Fruit fly (Drosophila melanogaster) whole organism, embryonic: ENCODE results near the gene CG14995.

Experiments
- Ada2b ChIP-seq: fragments of 200-800 bp; sonication (Bioruptor generic); IDR thresholded peaks from 2 replicates; pipeline ENCODE4 v1.3.6; 2022; ENCODE audit warnings: missing biosample characterization, missing genetic modification characterization
- Atf6 ChIP-seq: fragments of 200-800 bp; sonication (Bioruptor generic); IDR thresholded peaks from 2 replicates; pipeline ENCODE4 v1.3.6; 2022; ENCODE audit warnings: missing biosample characterization, missing genetic modification characterization
- Bdp1 ChIP-seq: fragments of 200-800 bp; sonication (Bioruptor generic); optimal IDR thresholded peaks from 3 replicates; lab custom pipeline; 2016; ENCODE audit warnings: missing biosample characterization, missing genetic modification characterization
- CG10209 ChIP-seq: fragments of 200-800 bp; sonication (Bioruptor generic); optimal IDR thresholded peaks from 3 replicates; lab custom pipeline; 2017; ENCODE audit warnings: missing biosample characterization, mild to moderate bottlenecking, missing genetic modification characterization, missing genetic modification reagents
- CG10431 ChIP-seq: fragments of 200-800 bp; sonication (Bioruptor generic); optimal IDR thresholded peaks from 3 replicates; lab custom pipeline; 2018; ENCODE audit warnings: missing biosample characterization, mild to moderate bottlenecking, missing genetic modification characterization
- CG12299 ChIP-seq: fragments of 200-800 bp; sonication (Bioruptor generic); optimal IDR thresholded peaks from 2 replicates; lab custom pipeline; 2018; ENCODE audit warnings: missing biosample characterization, mild to moderate bottlenecking, missing genetic modification characterization
- CG14860 ChIP-seq: fragments of 200-800 bp; sonication (Bioruptor generic); IDR thresholded peaks from 3 replicates; pipeline ENCODE4 v1.3.6; 2022; ENCODE audit warnings: missing biosample characterization, missing genetic modification characterization; ENCODE audit not compliant: partially characterized antibody
- CG14965 ChIP-seq: fragments of 200-800 bp; sonication (Bioruptor generic); optimal IDR thresholded peaks from 2 replicates; lab custom pipeline; 2016; ENCODE audit warnings: missing biosample characterization, missing genetic modification characterization, borderline replicate concordance
- CG15011 ChIP-seq: fragments of 200-800 bp; sonication (Bioruptor generic); optimal IDR thresholded peaks from 3 replicates; lab custom pipeline; 2018; ENCODE audit warnings: missing biosample characterization, mild to moderate bottlenecking, missing genetic modification characterization
- CG17359 ChIP-seq: fragments of 200-800 bp; sonication (Bioruptor generic); optimal IDR thresholded peaks from 3 replicates; lab custom pipeline; 2018; ENCODE audit warnings: missing biosample characterization, mild to moderate bottlenecking, missing genetic modification characterization, moderate library complexity
- CG17361 ChIP-seq: fragments of 200-800 bp; sonication (Bioruptor generic); IDR thresholded peaks from 3 replicates; pipeline ENCODE4 v1.3.6; 2022; ENCODE audit warnings: missing biosample characterization, missing genetic modification characterization
- CG2116 ChIP-seq: fragments of 200-800 bp; sonication (Bioruptor generic); optimal IDR thresholded peaks from 3 replicates; lab custom pipeline; 2018; ENCODE audit warnings: missing biosample characterization, mild to moderate bottlenecking, missing genetic modification characterization
- CG2202 ChIP-seq: fragments of 200-800 bp; sonication (Bioruptor generic); optimal IDR thresholded peaks from 2 replicates; lab custom pipeline; 2018; ENCODE audit warnings: missing biosample characterization, mild to moderate bottlenecking, missing genetic modification characterization
- CG30403 ChIP-seq: fragments of 200-800 bp; sonication (Bioruptor generic); optimal IDR thresholded peaks from 3 replicates; lab custom pipeline; 2016; ENCODE audit warnings: missing biosample characterization, missing genetic modification characterization
- CG31388 ChIP-seq: fragments of 200-800 bp; sonication (Bioruptor generic); optimal IDR thresholded peaks from 2 replicates; lab custom pipeline; 2016; ENCODE audit warnings: missing biosample characterization, missing genetic modification characterization
- CG32772 ChIP-seq: fragments of 200-800 bp; sonication (Bioruptor generic); IDR thresholded peaks from 2 replicates; pipeline ENCODE4 v1.3.6; 2022; ENCODE audit warnings: missing biosample characterization, missing genetic modification characterization
- CG33557 ChIP-seq: fragments of 200-800 bp; sonication (Bioruptor generic); optimal IDR thresholded peaks from 2 replicates; lab custom pipeline; 2019; ENCODE audit warnings: missing biosample characterization, mild to moderate bottlenecking, missing genetic modification characterization, moderate library complexity
- CG3838 ChIP-seq: fragments of 200-800 bp; sonication (Bioruptor generic); optimal IDR thresholded peaks from 3 replicates; lab custom pipeline; 2016; ENCODE audit warnings: missing biosample characterization, missing genetic modification characterization
- CG4707 ChIP-seq: fragments of 200-800 bp; sonication (Bioruptor generic); optimal IDR thresholded peaks from 2 replicates; lab custom pipeline; 2018; ENCODE audit warnings: missing biosample characterization, mild to moderate bottlenecking, missing genetic modification characterization, moderate library complexity
- CG5180 ChIP-seq: fragments of 200-800 bp; sonication (Bioruptor generic); optimal IDR thresholded peaks from 3 replicates; lab custom pipeline; 2017; ENCODE audit warnings: missing biosample characterization, missing genetic modification characterization, mild to moderate bottlenecking, moderate library complexity, missing genetic modification reagents
- CG5953 ChIP-seq: fragments of 200-800 bp; sonication (Bioruptor generic); IDR thresholded peaks from 2 replicates; pipeline ENCODE4 v1.3.6; 2022; ENCODE audit warnings: missing biosample characterization, missing genetic modification characterization
- CG9437 ChIP-seq: fragments of 200-800 bp; sonication (Bioruptor generic); optimal IDR thresholded peaks from 2 replicates; lab custom pipeline; 2018; ENCODE audit warnings: missing biosample characterization, mild to moderate bottlenecking, missing genetic modification characterization
- Dbx ChIP-seq: fragments of 200-800 bp; sonication (Bioruptor generic); IDR thresholded peaks from 3 replicates; pipeline ENCODE4 v1.3.6; 2022; ENCODE audit warnings: missing biosample characterization, missing genetic modification characterization
- Dfd ChIP-seq, 2 experiments: fragments of >200 bp; optimal IDR thresholded peaks; 2 replicates each; lab custom pipeline; 2017; ENCODE audit warnings: missing biosample characterization in 2 of 2, missing genetic modification characterization in 2 of 2
- Gsc ChIP-seq: fragments of 200-800 bp; sonication (Bioruptor generic); IDR thresholded peaks from 2 replicates; pipeline ENCODE4 v1.3.6; 2022; ENCODE audit warnings: missing biosample characterization, missing genetic modification characterization
- Hand ChIP-seq: fragments of 200-800 bp; sonication (Bioruptor generic); optimal IDR thresholded peaks from 2 replicates; lab custom pipeline; 2017; ENCODE audit warnings: mild to moderate bottlenecking, missing biosample characterization, missing genetic modification reagents, missing genetic modification characterization
- Hr39 ChIP-seq: fragments of >200 bp; optimal IDR thresholded peaks from 2 replicates; lab custom pipeline; 2017
- Nf-YB ChIP-seq: fragments of 200-800 bp; sonication (Bioruptor generic); optimal IDR thresholded peaks from 3 replicates; lab custom pipeline; 2019; ENCODE audit warnings: missing biosample characterization, mild to moderate bottlenecking, missing genetic modification characterization, moderate library complexity
- Side ChIP-seq: fragments of 200-800 bp; sonication (Bioruptor generic); optimal IDR thresholded peaks from 2 replicates; lab custom pipeline; 2016; ENCODE audit warnings: missing biosample characterization, missing genetic modification characterization
- Spps ChIP-seq: fragments of 200-800 bp; sonication (Bioruptor generic); optimal IDR thresholded peaks from 2 replicates; lab custom pipeline; 2018; ENCODE audit warnings: missing biosample characterization, mild to moderate bottlenecking, missing genetic modification characterization
- Taf1 ChIP-seq: fragments of 200-800 bp; sonication (Bioruptor generic); IDR thresholded peaks from 2 replicates; pipeline ENCODE4 v1.3.6; 2022; ENCODE audit warnings: missing biosample characterization, missing genetic modification characterization
- al ChIP-seq: fragments of 200-800 bp; sonication (Bioruptor generic); IDR thresholded peaks from 2 replicates; pipeline ENCODE4 v1.3.6; 2022; ENCODE audit warnings: missing biosample characterization, missing genetic modification characterization
- ara ChIP-seq: fragments of 200-800 bp; sonication (Bioruptor generic); IDR thresholded peaks from 2 replicates; pipeline ENCODE4 v1.3.6; 2022; ENCODE audit warnings: missing biosample characterization, missing genetic modification characterization
- bowl ChIP-seq: fragments of 200-800 bp; sonication (Bioruptor generic); IDR thresholded peaks from 2 replicates; pipeline ENCODE4 v1.3.6; 2022; ENCODE audit warnings: missing biosample characterization, missing genetic modification characterization
- btn ChIP-seq: fragments of 200-800 bp; sonication (Bioruptor generic); optimal IDR thresholded peaks from 2 replicates; lab custom pipeline; 2016; ENCODE audit warnings: missing biosample characterization, missing genetic modification characterization
- caup ChIP-seq: fragments of 200-800 bp; sonication (Bioruptor generic); optimal IDR thresholded peaks from 3 replicates; lab custom pipeline; 2017; ENCODE audit warnings: missing biosample characterization, mild to moderate bottlenecking, missing genetic modification characterization, moderate library complexity; ENCODE audit not compliant: severe bottlenecking
- croc ChIP-seq: fragments of 200-800 bp; sonication (Bioruptor generic); conservative IDR thresholded peaks from 3 replicates; pipeline ENCODE4 v1.3.6; 2022; ENCODE audit warnings: missing biosample characterization, missing genetic modification characterization
- esg ChIP-seq: fragments of 200-800 bp; sonication (Bioruptor generic); conservative IDR thresholded peaks from 2 replicates; pipeline ENCODE4 v1.3.6; 2022; ENCODE audit warnings: missing biosample characterization, missing genetic modification characterization
- eyg ChIP-seq: fragments of 200-800 bp; sonication (Bioruptor generic); optimal IDR thresholded peaks from 3 replicates; lab custom pipeline; 2016; ENCODE audit warnings: missing biosample characterization, missing genetic modification characterization
- fru ChIP-seq: fragments of >200 bp; optimal IDR thresholded peaks from 2 replicates; lab custom pipeline; 2017
- hb ChIP-seq: fragments of 200-800 bp; sonication (Bioruptor generic); IDR thresholded peaks from 3 replicates; pipeline ENCODE4 v1.3.6; 2022; ENCODE audit warnings: missing biosample characterization, missing genetic modification characterization; ENCODE audit not compliant: partially characterized antibody
- kay ChIP-seq: fragments of 200-800 bp; sonication (Bioruptor generic); optimal IDR thresholded peaks from 2 replicates; lab custom pipeline; 2016; ENCODE audit warnings: missing biosample characterization, missing genetic modification characterization
- nerfin-1 ChIP-seq: fragments of 200-800 bp; sonication (Bioruptor generic); optimal IDR thresholded peaks from 3 replicates; lab custom pipeline; 2019; ENCODE audit warnings: missing biosample characterization, mild to moderate bottlenecking, missing genetic modification characterization, moderate library complexity
- pzg ChIP-seq: fragments of 200-800 bp; sonication (Bioruptor generic); optimal IDR thresholded peaks from 3 replicates; lab custom pipeline; 2018; ENCODE audit warnings: missing biosample characterization, mild to moderate bottlenecking, missing genetic modification characterization, moderate library complexity
- seq ChIP-seq: fragments of 200-800 bp; sonication (Bioruptor generic); IDR thresholded peaks from 2 replicates; pipeline ENCODE4 v1.3.6; 2022; ENCODE audit warnings: missing biosample characterization, missing genetic modification characterization
- shn ChIP-seq: fragments of 200-800 bp; sonication (Bioruptor generic); optimal IDR thresholded peaks from 3 replicates; lab custom pipeline; 2016; ENCODE audit warnings: missing biosample characterization, missing genetic modification characterization
- sisA ChIP-seq: fragments of 200-800 bp; sonication (Bioruptor generic); IDR thresholded peaks from 2 replicates; pipeline ENCODE4 v1.3.6; 2022; ENCODE audit warnings: missing biosample characterization, missing genetic modification characterization
- sob ChIP-seq: fragments of 200-800 bp; sonication (Bioruptor generic); IDR thresholded peaks from 2 replicates; pipeline ENCODE4 v1.3.6; 2022; ENCODE audit warnings: missing biosample characterization, missing genetic modification characterization
- tup ChIP-seq: fragments of 200-800 bp; sonication (Bioruptor generic); optimal IDR thresholded peaks from 2 replicates; lab custom pipeline; 2016; ENCODE audit warnings: missing biosample characterization, mild to moderate bottlenecking, missing genetic modification characterization, moderate library complexity
- z ChIP-seq: fragments of 200-800 bp; sonication (Bioruptor generic); IDR thresholded peaks from 3 replicates; pipeline ENCODE4 v1.3.6; 2022; ENCODE audit warnings: missing biosample characterization, missing genetic modification characterization

CG14995 gene

dm6 chr3L:4103258-4104247, 497 bp upstream of the CG14995 start, which contains the start of gene Fit1 (continued):
- no peak for TF ChIP-seq btn
- no peak for TF ChIP-seq CG10431 (GFP tag; lab: Kevin White, UChicago)
- no peak for TF ChIP-seq CG32772 (GFP tag; lab: Robert Waterston, UW)
- TF ChIP-seq CG3838 (GFP tag; lab: Kevin White, UChicago): no peak
- no peak for TF ChIP-seq croc (GFP tag; lab: Robert Waterston, UW)
- no peak for TF ChIP-seq Taf1 (GFP tag; lab: Robert Waterston, UW)
- TF ChIP-seq seq: no peak
- no peak for TF ChIP-seq CG33557 (GFP tag; lab: Kevin White, UChicago)
- peak; percentile 4 for TF ChIP-seq CG12299
- no peak for TF ChIP-seq shn (GFP tag; lab: Kevin White, UChicago)
- TF ChIP-seq CG17361 (GFP tag; lab: Robert Waterston, UW): no peak
- no peak for TF ChIP-seq CG17359 (tag; lab: Kevin White, UChicago)
- TF ChIP-seq Spps (tag; lab: Kevin White, UChicago): no peak
- no peak for TF ChIP-seq Hr39
- no peak for TF ChIP-seq sob
- TF ChIP-seq CG14860 (GFP tag; lab: Robert Waterston, UW): peak; percentile 40; the same call in 2 of the 3 replicates
- no peak for TF ChIP-seq Nf-YB
- TF ChIP-seq kay: no peak
- TF ChIP-seq hb (GFP tag; lab: Robert Waterston, UW): peak; percentile 57; the same call in 1 of the 3 replicates
- peak; percentile 58 for TF ChIP-seq Hand (GFP tag; lab: Kevin White, UChicago)
- TF ChIP-seq ara (GFP tag; lab: Robert Waterston, UW): no peak
- TF ChIP-seq CG5180 (GFP tag; lab: Kevin White, UChicago): no peak
- TF ChIP-seq Dfd (GFP tag; optimal IDR thresholded peaks at IDR 0.05; lab: Kevin White, UChicago): no peak
- no peak for TF ChIP-seq tup (GFP tag; lab: Kevin White, UChicago)
- TF ChIP-seq Ada2b: no peak
- no peak for TF ChIP-seq CG5953
- no peak for TF ChIP-seq CG14965
- no peak for TF ChIP-seq CG9437 (GFP tag; lab: Kevin White, UChicago)
- TF ChIP-seq esg (GFP tag; lab: Robert Waterston, UW): no peak
- no peak for TF ChIP-seq Gsc (GFP tag; lab: Robert Waterston, UW)
- no peak for TF ChIP-seq fru (lab: Kevin White, UChicago)
- TF ChIP-seq sisA: no peak
- no peak for TF ChIP-seq CG30403 (GFP tag; lab: Kevin White, UChicago)
- TF ChIP-seq caup (GFP tag; lab: Kevin White, UChicago): no peak
- no peak for TF ChIP-seq CG10209
- TF ChIP-seq nerfin-1 (tag; lab: Kevin White, UChicago): peak; percentile 13
- TF ChIP-seq al: no peak
- no peak for TF ChIP-seq Atf6 (GFP tag; lab: Robert Waterston, UW)
- no peak for TF ChIP-seq Bdp1 (GFP tag; lab: Kevin White, UChicago)
- TF ChIP-seq CG4707 (GFP tag; lab: Kevin White, UChicago): no peak
- TF ChIP-seq pzg (GFP tag; lab: Kevin White, UChicago): peak; percentile 54
- no peak for TF ChIP-seq bowl (GFP tag; lab: Robert Waterston, UW)
- TF ChIP-seq CG2116 (GFP tag; lab: Kevin White, UChicago): peak; percentile 25
- no peak for TF ChIP-seq Side
- no peak for TF ChIP-seq z (GFP tag; lab: Robert Waterston, UW)
- no peak for TF ChIP-seq CG15011 (GFP tag; lab: Kevin White, UChicago)
- TF ChIP-seq CG31388 (GFP tag; lab: Kevin White, UChicago): no peak
- no peak for TF ChIP-seq eyg (GFP tag; lab: Kevin White, UChicago)
- TF ChIP-seq CG2202: no peak
- TF ChIP-seq Dbx (GFP tag; lab: Robert Waterston, UW): no peak; the same call in 2 of the 3 replicates
